Fruit fly (Drosophila melanogaster): Measurements from ENCODE around the gene colt.

The colt gene

DNA sequence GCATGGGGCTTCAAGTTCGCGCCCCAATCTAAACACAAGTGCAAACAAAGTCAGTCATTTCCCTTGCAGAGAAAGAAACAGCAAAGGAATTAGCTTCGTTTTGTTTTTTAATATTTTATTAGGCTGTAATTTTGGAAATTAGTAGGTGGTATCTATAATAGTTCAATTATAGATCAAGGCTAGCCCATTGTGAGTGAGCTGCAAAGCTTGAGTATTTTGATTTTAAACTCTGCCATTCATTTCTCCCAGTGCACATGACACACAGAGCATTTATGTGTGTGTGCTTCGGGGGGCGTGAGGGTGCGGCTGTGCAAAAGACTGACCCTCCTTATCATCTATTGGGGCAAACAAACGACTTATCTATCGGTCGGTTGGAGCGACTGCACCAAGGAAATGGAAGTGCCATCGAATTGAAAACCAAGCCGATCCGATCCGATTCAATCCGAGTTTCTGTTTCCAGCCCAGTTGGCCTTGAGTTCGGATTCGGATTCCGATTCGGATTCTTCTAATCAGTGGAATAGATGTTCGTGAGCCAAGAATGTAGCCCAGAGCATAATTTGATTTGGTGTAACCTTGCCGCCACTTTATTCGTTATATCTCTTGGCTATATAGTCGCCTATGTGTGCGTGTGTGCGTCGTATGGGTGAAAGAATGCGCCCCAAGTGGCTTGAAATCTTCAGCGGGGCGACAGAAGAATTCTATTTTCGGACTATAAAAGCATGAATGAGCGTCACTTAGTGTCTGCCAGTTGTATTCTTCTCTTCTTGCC lies 38.3 kb downstream of the colt start (continued):
- TF ChIP-seq CG12104 (GFP tag; optimal IDR thresholded peaks at IDR 0.05): no peak
- peak; percentile 68 for TF ChIP-seq dmrt99B (tag; optimal IDR thresholded peaks at IDR 0.05)
- no peak for TF ChIP-seq lov (optimal IDR thresholded peaks at IDR 0.05)
- no peak for TF ChIP-seq lov (GFP tag; IDR thresholded peaks at IDR 0.05)
- TF ChIP-seq eyg (GFP tag; optimal IDR thresholded peaks at IDR 0.05): peak; percentile 9
- no peak for TF ChIP-seq yki (optimal IDR thresholded peaks at IDR 0.05)
- TF ChIP-seq kah (GFP tag; optimal IDR thresholded peaks at IDR 0.05): no peak
- TF ChIP-seq CG17385 (GFP tag; optimal IDR thresholded peaks at IDR 0.05): peak; percentile 21
- TF ChIP-seq nmo (GFP tag; optimal IDR thresholded peaks at IDR 0.05): peak; percentile 29
- TF ChIP-seq Hr51 (GFP tag; optimal IDR thresholded peaks at IDR 0.05): peak; percentile 35 to 79
- TF ChIP-seq kni (GFP tag; optimal IDR thresholded peaks at IDR 0.05): no peak
- TF ChIP-seq H2.0 (GFP tag; IDR thresholded peaks at IDR 0.05): no peak
- TF ChIP-seq Hr3 (GFP tag; optimal IDR thresholded peaks at IDR 0.05): peak; percentile 10
- peak; percentile 33 for TF ChIP-seq Meics (GFP tag; optimal IDR thresholded peaks at IDR 0.05)
- peak; percentile 47; the same call in 1 of the 2 replicates for TF ChIP-seq ara (GFP tag; IDR thresholded peaks at IDR 0.05)
- peak; percentile 38 for TF ChIP-seq CG34376 (GFP tag; optimal IDR thresholded peaks at IDR 0.05)
- 0 out of 3 replicates have a peak, but pooled peaks have one; percentile 40 for TF ChIP-seq CG34422 (GFP tag; IDR thresholded peaks at IDR 0.05)
- TF ChIP-seq CG15479 (GFP tag; optimal IDR thresholded peaks at IDR 0.05): no peak
- TF ChIP-seq ase (GFP tag; IDR thresholded peaks at IDR 0.05): peak; percentile 47; the same call in 1 of the 3 replicates
- TF ChIP-seq CG18262 (tag; optimal IDR thresholded peaks at IDR 0.05): peak; percentile 38
- TF ChIP-seq dysf (GFP tag; IDR thresholded peaks at IDR 0.05): peak; percentile 39; the same call in 1 of the 3 replicates
- TF ChIP-seq Nf-YA (GFP tag; IDR thresholded peaks at IDR 0.05): no peak
- peak; percentile 6 for TF ChIP-seq bcd (GFP tag; optimal IDR thresholded peaks at IDR 0.05)
- TF ChIP-seq Hmr (GFP tag; optimal IDR thresholded peaks at IDR 0.05): peak; percentile 10
- TF ChIP-seq Gug (GFP tag; IDR thresholded peaks at IDR 0.05): 0 out of 4 replicates have a peak, but pooled peaks have one; percentile 22
- TF ChIP-seq NFAT (GFP tag; IDR thresholded peaks at IDR 0.05): no peak
- peak in 1 of 2 experiments; percentile 68 for TF ChIP-seq Pdp1 (GFP tag; optimal IDR thresholded peaks at IDR 0.05)
- peak; percentile 43 for TF ChIP-seq Ptx1 (GFP tag; IDR thresholded peaks at IDR 0.05)
- peak in 1 of 2 experiments; percentile 8 for TF ChIP-seq dpn (GFP tag; optimal IDR thresholded peaks at IDR 0.05)
- no peak for TF ChIP-seq hkb (optimal IDR thresholded peaks at IDR 0.05)
- 0 out of 2 replicates have a peak, but pooled peaks have one; percentile 23 for TF ChIP-seq hkb (GFP tag; IDR thresholded peaks at IDR 0.05)
- peak; percentile 9 for TF ChIP-seq CG18619 (GFP tag; optimal IDR thresholded peaks at IDR 0.05)
- TF ChIP-seq Drgx (GFP tag; IDR thresholded peaks at IDR 0.05): peak; percentile 57
- no peak for TF ChIP-seq Bteb2 (GFP tag; optimal IDR thresholded peaks at IDR 0.05)
- TF ChIP-seq CG10366 (GFP tag; IDR thresholded peaks at IDR 0.05): peak; percentile 39; the same call in 1 of the 2 replicates
- peak; percentile 42 for TF ChIP-seq fd96Cb (tag; optimal IDR thresholded peaks at IDR 0.05)
- no peak for TF ChIP-seq emc (GFP tag; optimal IDR thresholded peaks at IDR 0.05)
- peak; percentile 0 for TF ChIP-seq Six4 (GFP tag; optimal IDR thresholded peaks at IDR 0.05)
- peak; percentile 27; the same call in 1 of the 2 replicates for TF ChIP-seq sens-2 (GFP tag; IDR thresholded peaks at IDR 0.05)
- 0 out of 3 replicates have a peak, but pooled peaks have one; percentile 22 for TF ChIP-seq CG11093 (GFP tag; IDR thresholded peaks at IDR 0.05)
- peak; percentile 26; the same call in 1 of the 2 replicates for TF ChIP-seq CG9932 (GFP tag; IDR thresholded peaks at IDR 0.05)
- TF ChIP-seq Hmx (GFP tag; optimal IDR thresholded peaks at IDR 0.05): no peak
- TF ChIP-seq phol (tag; optimal IDR thresholded peaks at IDR 0.05): peak; percentile 39
- TF ChIP-seq pum (GFP tag; optimal IDR thresholded peaks at IDR 0.05): peak; percentile 71
- peak; percentile 38 for TF ChIP-seq CG2678 (tag; optimal IDR thresholded peaks at IDR 0.05)
- TF ChIP-seq Xbp1 (GFP tag; optimal IDR thresholded peaks at IDR 0.05): peak; percentile 16
- peak; percentile 8 for TF ChIP-seq CG10209 (GFP tag; optimal IDR thresholded peaks at IDR 0.05)
- TF ChIP-seq sens (GFP tag): peak; percentile 79
- TF ChIP-seq ranshi (GFP tag; IDR thresholded peaks at IDR 0.05): no peak
